Worm (Caenorhabditis elegans) whole organism, mixed stage, embryonic: ENCODE data around the gene glrx-21.

Experiments used
- M03D4.4 ChIP-seq: sonication (generic microtip); optimal IDR thresholded peaks from 2 replicates; lab custom pipeline; 2017; ENCODE audit warnings: mild to moderate bottlenecking, missing genetic modification characterization, missing compliant biosample characterization
- bed-3 ChIP-seq: fragments of 200-800 bp; sonication (Bioruptor generic); optimal IDR thresholded peaks from 3 replicates; lab custom pipeline; 2018; ENCODE audit warnings: mild to moderate bottlenecking, missing genetic modification characterization, moderate library complexity, missing compliant biosample characterization
- blmp-1 ChIP-seq: fragments of 150-350 bp; optimal IDR thresholded peaks from 2 replicates; lab custom pipeline; 2014; ENCODE audit warnings: missing biosample characterization, missing genetic modification characterization
- ceh-83 ChIP-seq: fragments of 200-800 bp; sonication (Bioruptor generic); optimal IDR thresholded peaks from 2 replicates; lab custom pipeline; 2018; ENCODE audit warnings: mild to moderate bottlenecking, missing genetic modification characterization, missing compliant biosample characterization
- ces-1 ChIP-seq: fragments of 150-350 bp; optimal IDR thresholded peaks from 2 replicates; lab custom pipeline; 2014; ENCODE audit warnings: missing biosample characterization, missing genetic modification reagents, missing genetic modification characterization
- cnd-1 ChIP-seq: fragments of 200-800 bp; sonication (Bioruptor generic); optimal IDR thresholded peaks from 2 replicates; lab custom pipeline; 2018; ENCODE audit warnings: mild to moderate bottlenecking, missing genetic modification characterization, missing compliant biosample characterization
- drap-1 ChIP-seq: fragments of 200-800 bp; sonication (Bioruptor generic); optimal IDR thresholded peaks from 3 replicates; lab custom pipeline; 2018; ENCODE audit warnings: mild to moderate bottlenecking, missing genetic modification characterization, missing compliant biosample characterization
- elt-1 ChIP-seq: sonication (generic microtip); optimal IDR thresholded peaks from 2 replicates; lab custom pipeline; 2017; ENCODE audit warnings: missing genetic modification characterization, mild to moderate bottlenecking, missing compliant biosample characterization, antibody characterized with exemption, moderate library complexity, borderline replicate concordance; ENCODE audit not compliant: insufficient read depth
- elt-3 ChIP-seq: fragments of 150-350 bp; optimal IDR thresholded peaks from 2 replicates; lab custom pipeline; 2014; ENCODE audit warnings: missing biosample characterization, missing genetic modification characterization
- flh-1 ChIP-seq: fragments of 200-800 bp; sonication (Bioruptor generic); optimal IDR thresholded peaks from 2 replicates; lab custom pipeline; 2018; ENCODE audit warnings: mild to moderate bottlenecking, missing genetic modification characterization, moderate library complexity, missing compliant biosample characterization
- ham-2 ChIP-seq: fragments of 200-800 bp; sonication (Bioruptor generic); optimal IDR thresholded peaks from 2 replicates; lab custom pipeline; 2018; ENCODE audit warnings: mild to moderate bottlenecking, missing genetic modification characterization, missing compliant biosample characterization
- hlh-1 ChIP-seq: fragments of 150-350 bp; optimal IDR thresholded peaks from 2 replicates; lab custom pipeline; 2014; ENCODE audit warnings: missing biosample characterization, missing genetic modification reagents, missing genetic modification characterization
- lin-13 ChIP-seq: fragments of 150-350 bp; optimal IDR thresholded peaks from 2 replicates; lab custom pipeline; 2014; ENCODE audit warnings: missing biosample characterization, missing genetic modification characterization
- lin-32 ChIP-seq: fragments of 200-800 bp; sonication (Bioruptor generic); optimal IDR thresholded peaks from 2 replicates; lab custom pipeline; 2018; ENCODE audit warnings: mild to moderate bottlenecking, missing genetic modification characterization, missing compliant biosample characterization
- lsy-2 ChIP-seq: fragments of 150-350 bp; optimal IDR thresholded peaks from 2 replicates; lab custom pipeline; 2014; ENCODE audit warnings: missing biosample characterization, missing genetic modification characterization
- mab-5 ChIP-seq: fragments of 150-350 bp; optimal IDR thresholded peaks from 2 replicates; lab custom pipeline; 2014; ENCODE audit warnings: missing biosample characterization, missing genetic modification characterization
- mls-2 ChIP-seq: sonication (generic microtip); optimal IDR thresholded peaks from 2 replicates; lab custom pipeline; 2016; ENCODE audit warnings: mild to moderate bottlenecking, missing genetic modification characterization, moderate library complexity, missing compliant biosample characterization
- nhr-12 ChIP-seq: fragments of 150-350 bp; optimal IDR thresholded peaks from 2 replicates; lab custom pipeline; 2014; ENCODE audit warnings: missing biosample characterization, missing genetic modification characterization
- nhr-2 ChIP-seq: fragments of 150-350 bp; optimal IDR thresholded peaks from 2 replicates; lab custom pipeline; 2014; ENCODE audit warnings: missing biosample characterization, missing genetic modification characterization
- nhr-237 ChIP-seq: fragments of 150-350 bp; optimal IDR thresholded peaks from 2 replicates; lab custom pipeline; 2014; ENCODE audit warnings: missing biosample characterization, missing genetic modification characterization
- nhr-76 ChIP-seq: sonication (generic microtip); optimal IDR thresholded peaks from 2 replicates; lab custom pipeline; 2017; ENCODE audit warnings: missing biosample characterization, missing genetic modification characterization
- pha-4 ChIP-seq: fragments of 150-350 bp; optimal IDR thresholded peaks from 2 replicates; lab custom pipeline; 2018; ENCODE audit warnings: missing biosample characterization, missing genetic modification reagents, missing genetic modification characterization
- snpc-4 ChIP-seq: fragments of 150-350 bp; optimal IDR thresholded peaks from 2 replicates; lab custom pipeline; 2014; ENCODE audit warnings: missing biosample characterization, missing genetic modification characterization
- unc-120 ChIP-seq: sonication (generic microtip); optimal IDR thresholded peaks from 2 replicates; lab custom pipeline; 2017; ENCODE audit warnings: missing genetic modification characterization, missing compliant biosample characterization; ENCODE audit not compliant: poor library complexity, severe bottlenecking
- unc-39 ChIP-seq: fragments of 150-350 bp; optimal IDR thresholded peaks from 2 replicates; lab custom pipeline; 2014; ENCODE audit warnings: missing biosample characterization, missing genetic modification characterization
- unc-62 ChIP-seq: fragments of 150-350 bp; optimal IDR thresholded peaks from 2 replicates; lab custom pipeline; 2014; ENCODE audit warnings: missing biosample characterization, missing genetic modification reagents, missing genetic modification characterization
- zip-8 ChIP-seq: fragments of 150-350 bp; optimal IDR thresholded peaks from 2 replicates; lab custom pipeline; 2014; ENCODE audit warnings: missing biosample characterization, missing genetic modification characterization

The glrx-21 gene

ce11 chrIII:5304044-5304443, 41.9 kb downstream of the glrx-21 start:
- no peak for TF ChIP-seq ces-1 (GFP tag; lab: Kevin White, UChicago)
- no peak for TF ChIP-seq nhr-2
- TF ChIP-seq nhr-12 (tag; lab: Kevin White, UChicago): no peak
- no peak for TF ChIP-seq elt-3 (tag; lab: Kevin White, UChicago)
- no peak for TF ChIP-seq hlh-1 (tag; lab: Kevin White, UChicago)
- no peak for TF ChIP-seq ham-2 (GFP tag; lab: Kevin White, UChicago)
- TF ChIP-seq nhr-76: no peak
- no peak for TF ChIP-seq cnd-1 (tag; lab: Kevin White, UChicago)
- TF ChIP-seq mls-2 (tag; lab: Kevin White, UChicago): no peak
- TF ChIP-seq snpc-4 (tag; lab: Kevin White, UChicago): no peak
- TF ChIP-seq M03D4.4 (tag; lab: Kevin White, UChicago): no peak
- TF ChIP-seq lin-13 (tag; lab: Kevin White, UChicago): no peak
- TF ChIP-seq ceh-83 (GFP tag; lab: Kevin White, UChicago): no peak

DNA sequence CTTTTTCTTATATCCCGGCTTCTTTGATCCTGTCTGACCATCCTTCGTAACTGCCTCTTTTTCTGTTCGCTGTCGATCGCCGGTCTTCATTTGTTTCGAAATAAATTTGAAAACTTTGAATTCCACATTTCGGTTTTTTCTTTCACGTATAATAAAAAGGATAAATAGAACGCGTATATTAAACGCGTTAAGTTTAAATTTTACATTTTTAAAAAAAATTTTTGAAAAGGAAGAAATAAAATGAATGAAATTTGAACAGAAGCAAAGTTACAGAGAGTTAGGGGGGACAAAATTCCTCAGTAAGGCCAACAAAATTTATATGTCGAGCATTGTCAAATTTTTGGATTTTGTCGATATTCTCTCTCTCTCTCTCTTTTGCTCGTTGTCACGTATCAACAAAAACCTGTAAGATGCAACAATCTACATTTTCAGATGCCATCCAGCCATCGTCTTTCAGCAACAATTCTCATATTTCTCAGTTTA, 44.1 kb downstream of the glrx-21 start, which contains the start of the genes T15B12.2 and F52C9.5:
TSS of gene T15B12.2 (minus strand) at position 101 of the 483 bp plus-strand sequence.
TSS of gene F52C9.5 (plus strand) at position 433 of the 483 bp plus-strand sequence.
- no peak for TF ChIP-seq elt-3 (tag; lab: Kevin White, UChicago)
- no peak for TF ChIP-seq nhr-12 (tag; lab: Kevin White, UChicago)
- no peak for TF ChIP-seq lsy-2 (tag; lab: Kevin White, UChicago)
- TF ChIP-seq blmp-1 (tag; lab: Kevin White, UChicago): no peak
- TF ChIP-seq zip-8 (tag; lab: Kevin White, UChicago): no peak
- no peak for TF ChIP-seq hlh-1 (tag; lab: Kevin White, UChicago)
- TF ChIP-seq nhr-237: no peak
- no peak for TF ChIP-seq lin-32 (GFP tag; lab: Kevin White, UChicago)
- TF ChIP-seq bed-3 (GFP tag; lab: Kevin White, UChicago): no peak
- no peak for TF ChIP-seq drap-1
- TF ChIP-seq pha-4 (tag; lab: Kevin White, UChicago): no peak
- no peak for TF ChIP-seq mab-5 (tag; lab: Kevin White, UChicago)
- TF ChIP-seq elt-1 (tag; lab: Kevin White, UChicago): no peak
- TF ChIP-seq ces-1 (GFP tag; lab: Kevin White, UChicago): no peak
- TF ChIP-seq unc-39 (tag; lab: Kevin White, UChicago): no peak
- TF ChIP-seq flh-1 (GFP tag; lab: Kevin White, UChicago): no peak
- TF ChIP-seq unc-62 (GFP tag; lab: Kevin White, UChicago): no peak
- TF ChIP-seq unc-120 (tag; lab: Kevin White, UChicago): no peak
- TF ChIP-seq, all 35 proteins: peak for 0
